Worm (Caenorhabditis elegans) whole organism, L4 larva: ENCODE results near the gene C48D1.1.

Experiments used
- R02D3.7 ChIP-seq: fragments of 150-350 bp; sonication (generic microtip); optimal IDR thresholded peaks from 3 replicates; lab custom pipeline; 2014; ENCODE audit warnings: missing biosample characterization, missing genetic modification characterization
- ZK337.2 ChIP-seq: fragments of 200-800 bp; sonication (Bioruptor generic); IDR thresholded peaks from 2 replicates; pipeline ENCODE4 v1.3.6; 2022; ENCODE audit warnings: missing genetic modification reagents, missing genetic modification characterization, missing compliant biosample characterization
- ama-1 ChIP-seq: fragments of 150-350 bp; optimal IDR thresholded peaks from 2 replicates; lab custom pipeline; 2014; ENCODE audit warnings: inconsistent platforms, mixed read lengths
- daf-12 ChIP-seq: fragments of 150-350 bp; optimal IDR thresholded peaks from 2 replicates; lab custom pipeline; 2014; ENCODE audit warnings: missing biosample characterization, missing genetic modification reagents, missing genetic modification characterization
- egl-27 ChIP-seq: sonication (generic microtip); optimal IDR thresholded peaks from 3 replicates; lab custom pipeline; 2017; ENCODE audit warnings: missing biosample characterization, missing genetic modification reagents, missing genetic modification characterization
- lin-15B ChIP-seq: fragments of 150-350 bp; sonication (generic microtip); optimal IDR thresholded peaks from 3 replicates; lab custom pipeline; 2014; ENCODE audit warnings: missing biosample characterization, missing genetic modification characterization
- madf-5 ChIP-seq, 2 experiments: fragments of 200-800 bp; sonication (Bioruptor generic); IDR thresholded peaks; 2 replicates each; pipeline ENCODE4 v1.3.6; 2022; ENCODE audit warnings: missing compliant biosample characterization in 2 of 2, missing genetic modification characterization in 2 of 2
- mdl-1 ChIP-seq, 2 experiments: fragments of 150-350 bp in 1 of 2; sonication (generic microtip) in 1 of 2; optimal IDR thresholded peaks; 2 replicates each; lab custom pipeline; 2014 to 2017; ENCODE audit warnings: missing biosample characterization in 2 of 2, missing genetic modification characterization in 2 of 2
- nhr-25 ChIP-seq: sonication (generic microtip); optimal IDR thresholded peaks from 2 replicates; lab custom pipeline; 2017; ENCODE audit warnings: missing genetic modification characterization, mild to moderate bottlenecking, missing compliant biosample characterization, antibody characterized with exemption, moderate library complexity, borderline replicate concordance; ENCODE audit not compliant: insufficient read depth
- pqm-1 ChIP-seq: sonication (generic microtip); optimal IDR thresholded peaks from 2 replicates; lab custom pipeline; 2017; ENCODE audit warnings: missing biosample characterization, missing genetic modification characterization
- snpc-4 ChIP-seq: fragments of 150-350 bp; optimal IDR thresholded peaks from 2 replicates; lab custom pipeline; 2014; ENCODE audit warnings: missing biosample characterization, missing genetic modification characterization
- unc-130 ChIP-seq: sonication (generic microtip); optimal IDR thresholded peaks from 2 replicates; lab custom pipeline; 2016; ENCODE audit warnings: missing genetic modification reagents, missing genetic modification characterization, missing compliant biosample characterization
- zag-1 ChIP-seq: fragments of 150-350 bp; optimal IDR thresholded peaks from 2 replicates; lab custom pipeline; 2014; ENCODE audit warnings: missing biosample characterization, missing genetic modification characterization
- ztf-11 ChIP-seq: fragments of 150-350 bp; optimal IDR thresholded peaks from 2 replicates; lab custom pipeline; 2014; ENCODE audit warnings: missing biosample characterization, missing genetic modification characterization

DNA sequence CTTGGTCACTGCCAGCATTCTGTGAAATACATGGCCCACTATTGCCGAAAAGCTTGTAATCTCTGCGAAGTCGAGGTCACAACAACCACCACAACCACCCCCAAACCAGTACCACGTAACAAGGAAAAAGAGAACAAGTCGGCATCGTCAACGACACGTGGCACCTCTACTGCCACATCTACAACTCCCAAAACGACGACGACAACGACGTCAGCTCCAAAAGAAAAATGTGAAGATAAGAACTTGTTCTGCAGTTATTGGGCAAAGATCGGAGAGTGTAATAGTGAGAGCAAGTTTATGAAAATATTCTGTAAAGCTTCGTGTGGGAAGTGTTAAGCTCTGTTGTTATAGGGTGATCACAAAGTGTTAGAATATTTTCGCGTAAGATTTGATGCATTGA, 23.8 kb downstream of the C48D1.1 start:
- TF ChIP-seq ztf-11 (tag; lab: Kevin White, UChicago) (no peak), mdl-1 (tag; optimal IDR thresholded peaks at IDR 0.05; lab: Kevin White, UChicago) (no peak), ama-1 (lab: Kevin White, UChicago) (no peak), pqm-1 (tag; lab: Kevin White, UChicago) (no peak), nhr-25 (tag; lab: Kevin White, UChicago) (no peak), egl-27 (tag; lab: Kevin White, UChicago) (no peak), zag-1 (tag; lab: Kevin White, UChicago) (no peak), ZK337.2 (GFP tag; lab: Robert Waterston, UW) (no peak), unc-130 (GFP tag; lab: Kevin White, UChicago) (no peak), R02D3.7 (tag; lab: Kevin White, UChicago) (no peak), lin-15B (tag; lab: Kevin White, UChicago) (no peak), snpc-4 (tag; lab: Kevin White, UChicago) (no peak), madf-5 (GFP tag; IDR thresholded peaks at IDR 0.05; lab: Robert Waterston, UW) (no peak), daf-12 (no peak)
